Fruit fly (Drosophila melanogaster) whole organism, wandering third instar larva: ENCODE results near the gene Spc105R.

ENCODE experiments used
- Abd-B ChIP-seq: fragments of >200 bp; optimal IDR thresholded peaks from 2 replicates; lab custom pipeline; 2017; ENCODE audit warnings: missing biosample characterization, missing genetic modification characterization
- CG32264 ChIP-seq: fragments of 200-800 bp; sonication (Bioruptor generic); optimal IDR thresholded peaks from 2 replicates; lab custom pipeline; 2016; ENCODE audit warnings: missing biosample characterization, missing genetic modification characterization
- Jra ChIP-seq: sonication (Bioruptor generic); optimal IDR thresholded peaks from 2 replicates; lab custom pipeline; 2016; ENCODE audit warnings: missing biosample characterization, missing genetic modification characterization
- Myc ChIP-seq: fragments of >200 bp; optimal IDR thresholded peaks from 2 replicates; lab custom pipeline; 2017
- Sp1 ChIP-seq: fragments of 200-800 bp; sonication (Bioruptor generic); optimal IDR thresholded peaks from 3 replicates; lab custom pipeline; 2019; ENCODE audit warnings: missing biosample characterization, mild to moderate bottlenecking, missing genetic modification characterization, moderate library complexity
- brk ChIP-seq: fragments of 200-800 bp; sonication (Bioruptor generic); optimal IDR thresholded peaks from 2 replicates; lab custom pipeline; 2016; ENCODE audit warnings: missing biosample characterization, mild to moderate bottlenecking, missing genetic modification characterization
- dl ChIP-seq, 2 experiments: fragments of 175-275, 200-275 bp in 1 of 2; fragments of 200-275 bp in 1 of 2; sonication (Bioruptor generic); optimal IDR thresholded peaks; lab custom pipeline; 2018; ENCODE audit warnings: mild to moderate bottlenecking in 2 of 2, missing biosample characterization in 2 of 2, missing genetic modification characterization in 2 of 2, moderate library complexity in 2 of 2; ENCODE audit not compliant: partially characterized antibody in 2 of 2, insufficient read depth in 1 of 2
- dsf ChIP-seq: sonication (Bioruptor generic); optimal IDR thresholded peaks from 2 replicates; lab custom pipeline; 2016; ENCODE audit warnings: missing biosample characterization, missing genetic modification characterization, borderline replicate concordance
- fru ChIP-seq: fragments of 200-800 bp; sonication (Bioruptor generic); optimal IDR thresholded peaks from 3 replicates; lab custom pipeline; 2016; ENCODE audit warnings: missing biosample characterization, mild to moderate bottlenecking, missing genetic modification characterization
- h ChIP-seq: fragments of 200-800 bp; sonication (Bioruptor generic); optimal IDR thresholded peaks from 3 replicates; lab custom pipeline; 2016; ENCODE audit warnings: missing biosample characterization, mild to moderate bottlenecking, missing genetic modification characterization
- pan ChIP-seq: fragments of >200 bp; optimal IDR thresholded peaks from 2 replicates; lab custom pipeline; 2017
- psq ChIP-seq: fragments of 200-800 bp; sonication (Bioruptor generic); optimal IDR thresholded peaks from 3 replicates; lab custom pipeline; 2017; ENCODE audit warnings: missing biosample characterization, mild to moderate bottlenecking, missing genetic modification characterization, moderate library complexity
- usp ChIP-seq: fragments of >200 bp; optimal IDR thresholded peaks from 2 replicates; lab custom pipeline; 2017; ENCODE audit warnings: missing biosample characterization, missing genetic modification characterization

DNA sequence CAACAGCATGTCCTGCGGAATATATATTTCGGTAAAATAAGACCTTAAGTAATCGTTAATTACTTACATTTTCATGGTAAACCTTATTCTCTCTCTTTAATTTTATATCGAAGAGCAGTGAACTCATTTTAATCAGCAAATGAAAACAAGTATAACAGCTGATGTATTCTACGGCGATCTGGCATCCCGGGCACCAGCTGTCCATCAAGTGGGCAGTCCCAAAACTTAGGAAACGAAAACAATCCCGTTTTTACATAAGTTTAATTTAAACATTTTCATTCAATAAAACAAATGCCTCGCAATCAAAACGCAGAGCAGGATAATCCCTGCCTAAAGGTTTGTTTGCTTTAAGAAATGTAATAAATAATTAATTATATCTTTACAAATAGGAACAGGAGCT, 30.9 kb upstream of the Spc105R start, which contains the start of the genes CG4074 and CG4186:
- TF ChIP-seq dl (GFP tag; optimal IDR thresholded peaks at IDR 0.05; lab: Kevin White, UChicago; ENCODE audit: insufficient read depth in 1 of 2, partially characterized antibody in 2 of 2) (no peak), fru (no peak), dsf (GFP tag; lab: Kevin White, UChicago) (no peak), pan (lab: Kevin White, UChicago) (no peak), Abd-B (GFP tag; lab: Kevin White, UChicago) (no peak), Sp1 (GFP tag; lab: Kevin White, UChicago) (no peak), usp (GFP tag; lab: Kevin White, UChicago) (no peak), brk (GFP tag; lab: Kevin White, UChicago) (no peak), h (no peak), psq (GFP tag; lab: Kevin White, UChicago) (no peak), Jra (no peak), CG32264 (GFP tag; lab: Kevin White, UChicago) (no peak), Myc (no peak)
